Worm (Caenorhabditis elegans) whole organism, mixed stage, embryonic: Measurements from ENCODE around the gene Y40C5A.4.

Experiments used
- M03D4.4 ChIP-seq: sonication (generic microtip); optimal IDR thresholded peaks from 2 replicates; lab custom pipeline; 2017; ENCODE audit warnings: mild to moderate bottlenecking, missing genetic modification characterization, missing compliant biosample characterization
- blmp-1 ChIP-seq: fragments of 150-350 bp; optimal IDR thresholded peaks from 2 replicates; lab custom pipeline; 2014; ENCODE audit warnings: missing biosample characterization, missing genetic modification characterization
- ceh-39 ChIP-seq: fragments of 150-350 bp; optimal IDR thresholded peaks from 2 replicates; lab custom pipeline; 2014; ENCODE audit warnings: missing biosample characterization, missing genetic modification characterization
- ceh-43 ChIP-seq: fragments of 200-800 bp; sonication (Bioruptor generic); optimal IDR thresholded peaks from 2 replicates; lab custom pipeline; 2018; ENCODE audit warnings: mild to moderate bottlenecking, missing genetic modification characterization, moderate library complexity, missing compliant biosample characterization
- ceh-83 ChIP-seq: fragments of 200-800 bp; sonication (Bioruptor generic); optimal IDR thresholded peaks from 2 replicates; lab custom pipeline; 2018; ENCODE audit warnings: mild to moderate bottlenecking, missing genetic modification characterization, missing compliant biosample characterization
- ces-1 ChIP-seq: fragments of 150-350 bp; optimal IDR thresholded peaks from 2 replicates; lab custom pipeline; 2014; ENCODE audit warnings: missing biosample characterization, missing genetic modification reagents, missing genetic modification characterization
- cnd-1 ChIP-seq: fragments of 200-800 bp; sonication (Bioruptor generic); optimal IDR thresholded peaks from 2 replicates; lab custom pipeline; 2018; ENCODE audit warnings: mild to moderate bottlenecking, missing genetic modification characterization, missing compliant biosample characterization
- drap-1 ChIP-seq: fragments of 200-800 bp; sonication (Bioruptor generic); optimal IDR thresholded peaks from 3 replicates; lab custom pipeline; 2018; ENCODE audit warnings: mild to moderate bottlenecking, missing genetic modification characterization, missing compliant biosample characterization
- elt-1 ChIP-seq: sonication (generic microtip); optimal IDR thresholded peaks from 2 replicates; lab custom pipeline; 2017; ENCODE audit warnings: missing genetic modification characterization, mild to moderate bottlenecking, missing compliant biosample characterization, antibody characterized with exemption, moderate library complexity, borderline replicate concordance; ENCODE audit not compliant: insufficient read depth
- elt-3 ChIP-seq: fragments of 150-350 bp; optimal IDR thresholded peaks from 2 replicates; lab custom pipeline; 2014; ENCODE audit warnings: missing biosample characterization, missing genetic modification characterization
- flh-1 ChIP-seq: fragments of 200-800 bp; sonication (Bioruptor generic); optimal IDR thresholded peaks from 2 replicates; lab custom pipeline; 2018; ENCODE audit warnings: mild to moderate bottlenecking, missing genetic modification characterization, moderate library complexity, missing compliant biosample characterization
- ham-2 ChIP-seq: fragments of 200-800 bp; sonication (Bioruptor generic); optimal IDR thresholded peaks from 2 replicates; lab custom pipeline; 2018; ENCODE audit warnings: mild to moderate bottlenecking, missing genetic modification characterization, missing compliant biosample characterization
- hlh-1 ChIP-seq: fragments of 150-350 bp; optimal IDR thresholded peaks from 2 replicates; lab custom pipeline; 2014; ENCODE audit warnings: missing biosample characterization, missing genetic modification reagents, missing genetic modification characterization
- lin-13 ChIP-seq: fragments of 150-350 bp; optimal IDR thresholded peaks from 2 replicates; lab custom pipeline; 2014; ENCODE audit warnings: missing biosample characterization, missing genetic modification characterization
- lin-32 ChIP-seq: fragments of 200-800 bp; sonication (Bioruptor generic); optimal IDR thresholded peaks from 2 replicates; lab custom pipeline; 2018; ENCODE audit warnings: mild to moderate bottlenecking, missing genetic modification characterization, missing compliant biosample characterization
- lsy-2 ChIP-seq: fragments of 150-350 bp; optimal IDR thresholded peaks from 2 replicates; lab custom pipeline; 2014; ENCODE audit warnings: missing biosample characterization, missing genetic modification characterization
- mab-5 ChIP-seq: fragments of 150-350 bp; optimal IDR thresholded peaks from 2 replicates; lab custom pipeline; 2014; ENCODE audit warnings: missing biosample characterization, missing genetic modification characterization
- mep-1 ChIP-seq: fragments of 150-350 bp; optimal IDR thresholded peaks from 2 replicates; lab custom pipeline; 2017; ENCODE audit warnings: missing biosample characterization, missing genetic modification reagents, missing genetic modification characterization, inconsistent platforms
- mls-2 ChIP-seq: sonication (generic microtip); optimal IDR thresholded peaks from 2 replicates; lab custom pipeline; 2016; ENCODE audit warnings: mild to moderate bottlenecking, missing genetic modification characterization, moderate library complexity, missing compliant biosample characterization
- nhr-12 ChIP-seq: fragments of 150-350 bp; optimal IDR thresholded peaks from 2 replicates; lab custom pipeline; 2014; ENCODE audit warnings: missing biosample characterization, missing genetic modification characterization
- nhr-237 ChIP-seq: fragments of 150-350 bp; optimal IDR thresholded peaks from 2 replicates; lab custom pipeline; 2014; ENCODE audit warnings: missing biosample characterization, missing genetic modification characterization
- nhr-28 ChIP-seq: fragments of 150-350 bp; optimal IDR thresholded peaks from 2 replicates; lab custom pipeline; 2014; ENCODE audit warnings: missing biosample characterization, missing genetic modification characterization
- nhr-76 ChIP-seq: sonication (generic microtip); optimal IDR thresholded peaks from 2 replicates; lab custom pipeline; 2017; ENCODE audit warnings: missing biosample characterization, missing genetic modification characterization
- pha-4 ChIP-seq: fragments of 150-350 bp; optimal IDR thresholded peaks from 2 replicates; lab custom pipeline; 2018; ENCODE audit warnings: missing biosample characterization, missing genetic modification reagents, missing genetic modification characterization
- sptf-1 ChIP-seq: sonication (generic microtip); optimal IDR thresholded peaks from 2 replicates; lab custom pipeline; 2017; ENCODE audit warnings: mild to moderate bottlenecking, missing genetic modification characterization, moderate library complexity, missing compliant biosample characterization
- tbx-8 ChIP-seq: fragments of 200-800 bp; sonication (Bioruptor generic); optimal IDR thresholded peaks from 2 replicates; lab custom pipeline; 2018; ENCODE audit warnings: mild to moderate bottlenecking, missing genetic modification characterization, moderate library complexity, missing compliant biosample characterization
- unc-120 ChIP-seq: sonication (generic microtip); optimal IDR thresholded peaks from 2 replicates; lab custom pipeline; 2017; ENCODE audit warnings: missing genetic modification characterization, missing compliant biosample characterization; ENCODE audit not compliant: poor library complexity, severe bottlenecking
- unc-39 ChIP-seq: fragments of 150-350 bp; optimal IDR thresholded peaks from 2 replicates; lab custom pipeline; 2014; ENCODE audit warnings: missing biosample characterization, missing genetic modification characterization
- unc-62 ChIP-seq: fragments of 150-350 bp; optimal IDR thresholded peaks from 2 replicates; lab custom pipeline; 2014; ENCODE audit warnings: missing biosample characterization, missing genetic modification reagents, missing genetic modification characterization
- zip-8 ChIP-seq: fragments of 150-350 bp; optimal IDR thresholded peaks from 2 replicates; lab custom pipeline; 2014; ENCODE audit warnings: missing biosample characterization, missing genetic modification characterization
- ztf-11 ChIP-seq: fragments of 150-350 bp; optimal IDR thresholded peaks from 2 replicates; lab custom pipeline; 2014; ENCODE audit warnings: missing biosample characterization, missing genetic modification characterization

The Y40C5A.4 gene

ce11 chrIV:7316613-7317153, 48.2 kb downstream of the Y40C5A.4 start, which contains the start of gene F42C5.9:
TSS of gene F42C5.9 (minus strand) at chrIV:7317103.
- no peak for TF ChIP-seq M03D4.4 (tag; lab: Kevin White, UChicago)
- no peak for TF ChIP-seq cnd-1 (tag; lab: Kevin White, UChicago)
- TF ChIP-seq blmp-1 (tag; lab: Kevin White, UChicago): no peak
- no peak for TF ChIP-seq ztf-11 (tag; lab: Kevin White, UChicago)
- no peak for TF ChIP-seq hlh-1 (tag; lab: Kevin White, UChicago)

- TF ChIP-seq lin-13 (tag; lab: Kevin White, UChicago) (peak; percentile 33), lin-32 (no peak), mls-2 (tag; lab: Kevin White, UChicago) (no peak), unc-120 (tag; lab: Kevin White, UChicago) (no peak), drap-1 (GFP tag; lab: Kevin White, UChicago) (no peak), elt-1 (no peak), mep-1 (tag; lab: Kevin White, UChicago) (peak; percentile 76), sptf-1 (tag; lab: Kevin White, UChicago) (peak; percentile 14), ces-1 (peak; percentile 9), nhr-28 (tag; lab: Kevin White, UChicago) (no peak), pha-4 (tag; lab: Kevin White, UChicago) (peak; percentile 49), nhr-237 (tag; lab: Kevin White, UChicago) (peak; percentile 32), hlh-1 (tag; lab: Kevin White, UChicago) (peak; percentile 59), zip-8 (no peak), lsy-2 (tag; lab: Kevin White, UChicago) (peak; percentile 50), nhr-12 (no peak)
Measured at ce11 chrIV:7313962-7314361, 50.9 kb downstream of the Y40C5A.4 start.

ce11 chrIV:7313397-7313910, 51.5 kb downstream of the Y40C5A.4 start, which contains the start of gene rps-8:
TSS of gene rps-8 (minus strand) at chrIV:7313860.
- TF ChIP-seq ham-2 (GFP tag; lab: Kevin White, UChicago) (no peak), ceh-39 (no peak), tbx-8 (GFP tag; lab: Kevin White, UChicago) (no peak), lin-13 (tag; lab: Kevin White, UChicago) (no peak), mls-2 (tag; lab: Kevin White, UChicago) (no peak), elt-3 (no peak), lin-32 (no peak), cnd-1 (tag; lab: Kevin White, UChicago) (no peak), blmp-1 (tag; lab: Kevin White, UChicago) (no peak), M03D4.4 (tag; lab: Kevin White, UChicago) (no peak), unc-120 (tag; lab: Kevin White, UChicago) (no peak), nhr-12 (no peak), pha-4 (tag; lab: Kevin White, UChicago) (no peak), hlh-1 (tag; lab: Kevin White, UChicago) (no peak), elt-1 (no peak)

- TF ChIP-seq blmp-1 (tag; lab: Kevin White, UChicago): no peak
- TF ChIP-seq nhr-12: no peak
- TF ChIP-seq nhr-237 (tag; lab: Kevin White, UChicago): no peak
- TF ChIP-seq unc-39: no peak
- no peak for TF ChIP-seq mab-5 (tag; lab: Kevin White, UChicago)
- no peak for TF ChIP-seq elt-1
- no peak for TF ChIP-seq ceh-39
- TF ChIP-seq ces-1: no peak
- TF ChIP-seq lsy-2 (tag; lab: Kevin White, UChicago): no peak
- TF ChIP-seq hlh-1 (tag; lab: Kevin White, UChicago): no peak
- TF ChIP-seq flh-1 (GFP tag; lab: Kevin White, UChicago): no peak
- TF ChIP-seq sptf-1 (tag; lab: Kevin White, UChicago): no peak
- no peak for TF ChIP-seq elt-3
- TF ChIP-seq cnd-1 (tag; lab: Kevin White, UChicago): no peak
Measured at ce11 chrIV:7312620-7313194, 52.2 kb downstream of the Y40C5A.4 start.

ce11 chrIV:7310842-7311241, 54.1 kb downstream of the Y40C5A.4 start:
- TF ChIP-seq nhr-12 (no peak), sptf-1 (tag; lab: Kevin White, UChicago) (no peak), nhr-28 (tag; lab: Kevin White, UChicago) (no peak), zip-8 (no peak), nhr-76 (tag; lab: Kevin White, UChicago) (no peak), blmp-1 (tag; lab: Kevin White, UChicago) (no peak), mep-1 (tag; lab: Kevin White, UChicago) (no peak), elt-3 (no peak), lin-13 (tag; lab: Kevin White, UChicago) (no peak), ceh-43 (no peak), unc-120 (tag; lab: Kevin White, UChicago) (no peak), ces-1 (no peak), flh-1 (GFP tag; lab: Kevin White, UChicago) (no peak), ceh-83 (GFP tag; lab: Kevin White, UChicago) (no peak), unc-62 (GFP tag; lab: Kevin White, UChicago) (no peak), mls-2 (tag; lab: Kevin White, UChicago) (no peak), pha-4 (tag; lab: Kevin White, UChicago) (no peak)
- TF ChIP-seq, all 35 proteins: peak for 0
